Fruit fly (Drosophila melanogaster) Kc167 (cell line): ENCODE data around the gene CG31103.

Source experiments
- Sin3A ChIP-seq: fragments of >200 bp; optimal IDR thresholded peaks from 2 replicates; lab custom pipeline; 2018; ENCODE audit warnings: missing external identifiers
- h ChIP-seq: fragments of >200 bp; optimal IDR thresholded peaks from 3 replicates; lab custom pipeline; 2018; ENCODE audit warnings: missing external identifiers
- psq ChIP-seq: fragments of >200 bp; optimal IDR thresholded peaks from 2 replicates; lab custom pipeline; 2017; ENCODE audit warnings: missing external identifiers

- TF ChIP-seq h (lab: Kevin White, UChicago) = no peak
- no peak for TF ChIP-seq psq (lab: Kevin White, UChicago)
- no peak for TF ChIP-seq Sin3A
These were observed 25.4 kb upstream of the CG31103 start, which contains the start of gene lobo for dm6 chr3R:25193726-25194204.
